Fruit fly (Drosophila melanogaster): Measurements from ENCODE around the gene Fip1.

- TF ChIP-seq tj (GFP tag; optimal IDR thresholded peaks at IDR 0.05) (no peak), kay (GFP tag; ENCODE audit: borderline replicate concordance) (no peak), cic (GFP tag; optimal IDR thresholded peaks at IDR 0.05) (no peak), bab1 (GFP tag; optimal IDR thresholded peaks at IDR 0.05) (no peak), CG5204 (GFP tag; optimal IDR thresholded peaks at IDR 0.05) (no peak)
These were observed 22.0 kb upstream of the Fip1 start, which contains the start of gene CG31522 for dm6 chr3R:4462783-4463182.
